Worm (Caenorhabditis elegans) whole organism, L2 larva: ENCODE measurements around the gene Y67A10A.2.

ENCODE experiments used
- C34F6.9 ChIP-seq: fragments of 150-350 bp; optimal IDR thresholded peaks from 2 replicates; lab custom pipeline; 2014; ENCODE audit warnings: missing biosample characterization, missing genetic modification characterization
- F13H6.1 ChIP-seq: sonication (generic microtip); optimal IDR thresholded peaks from 2 replicates; lab custom pipeline; 2016; ENCODE audit warnings: missing genetic modification characterization, missing compliant biosample characterization
- R02D3.7 ChIP-seq: fragments of 150-350 bp; optimal IDR thresholded peaks from 2 replicates; lab custom pipeline; 2014; ENCODE audit warnings: missing biosample characterization, missing genetic modification characterization
- Y55F3AM.14 ChIP-seq: fragments of 200-800 bp; sonication (Bioruptor generic); optimal IDR thresholded peaks from 2 replicates; lab custom pipeline; 2018; ENCODE audit warnings: mild to moderate bottlenecking, missing genetic modification characterization, missing compliant biosample characterization
- aly-2 ChIP-seq: fragments of 150-350 bp; optimal IDR thresholded peaks from 2 replicates; lab custom pipeline; 2014; ENCODE audit warnings: missing biosample characterization, missing genetic modification characterization
- ama-1 ChIP-seq: fragments of 150-350 bp; optimal IDR thresholded peaks from 2 replicates; lab custom pipeline; 2018; ENCODE audit warnings: inconsistent platforms
- ceh-16 ChIP-seq: fragments of 150-350 bp; optimal IDR thresholded peaks from 2 replicates; lab custom pipeline; 2014; ENCODE audit warnings: missing biosample characterization, missing genetic modification characterization
- ceh-82 ChIP-seq: fragments of 150-350 bp; optimal IDR thresholded peaks from 2 replicates; lab custom pipeline; 2014; ENCODE audit warnings: missing biosample characterization, missing genetic modification characterization
- crh-2 ChIP-seq: sonication (generic microtip); optimal IDR thresholded peaks from 2 replicates; lab custom pipeline; 2017; ENCODE audit warnings: missing biosample characterization, missing genetic modification characterization
- dmd-4 ChIP-seq: sonication (generic microtip); optimal IDR thresholded peaks from 2 replicates; lab custom pipeline; 2017; ENCODE audit warnings: missing biosample characterization, missing genetic modification characterization
- egl-27 ChIP-seq: sonication (generic microtip); optimal IDR thresholded peaks from 3 replicates; lab custom pipeline; 2017; ENCODE audit warnings: missing biosample characterization, missing genetic modification reagents, missing genetic modification characterization
- elt-1 ChIP-seq: fragments of 150-350 bp; optimal IDR thresholded peaks from 2 replicates; lab custom pipeline; 2014; ENCODE audit warnings: missing biosample characterization, missing genetic modification characterization
- elt-3 ChIP-seq: sonication (generic microtip); optimal IDR thresholded peaks from 2 replicates; lab custom pipeline; 2017; ENCODE audit warnings: missing biosample characterization, missing genetic modification characterization
- fos-1 ChIP-seq: fragments of 150-350 bp; optimal IDR thresholded peaks from 2 replicates; lab custom pipeline; 2014; ENCODE audit warnings: missing biosample characterization, missing genetic modification characterization
- gmeb-1 ChIP-seq: fragments of 150-350 bp; optimal IDR thresholded peaks from 2 replicates; lab custom pipeline; 2014; ENCODE audit warnings: missing biosample characterization, missing genetic modification characterization
- lin-11 ChIP-seq: fragments of 150-350 bp; sonication (generic microtip); optimal IDR thresholded peaks from 2 replicates; lab custom pipeline; 2014; ENCODE audit warnings: missing biosample characterization, missing genetic modification characterization, inconsistent platforms, mixed read lengths
- lin-13 ChIP-seq: fragments of 150-350 bp; optimal IDR thresholded peaks from 2 replicates; lab custom pipeline; 2014; ENCODE audit warnings: missing biosample characterization, missing genetic modification reagents, missing genetic modification characterization
- lin-39 ChIP-seq: fragments of 150-350 bp; optimal IDR thresholded peaks from 2 replicates; lab custom pipeline; 2014; ENCODE audit warnings: missing biosample characterization, missing genetic modification reagents, missing genetic modification characterization
- lsy-2 ChIP-seq, 2 experiments: fragments of 150-350 bp in 1 of 2; sonication (generic microtip) in 1 of 2; optimal IDR thresholded peaks; 2 replicates each; lab custom pipeline; 2014 to 2017; ENCODE audit warnings: missing biosample characterization in 2 of 2, missing genetic modification characterization in 2 of 2
- mab-5 ChIP-seq: fragments of 150-350 bp; optimal IDR thresholded peaks from 2 replicates; lab custom pipeline; 2014; ENCODE audit warnings: missing biosample characterization, missing genetic modification characterization
- mbf-1 ChIP-seq: sonication (generic microtip); optimal IDR thresholded peaks from 2 replicates; lab custom pipeline; 2017; ENCODE audit warnings: missing biosample characterization, missing genetic modification characterization
- mdl-1 ChIP-seq, 2 experiments: fragments of 150-350 bp in 1 of 2; sonication (generic microtip) in 1 of 2; optimal IDR thresholded peaks; 2 replicates each; lab custom pipeline; 2017; ENCODE audit warnings: missing biosample characterization in 2 of 2, missing genetic modification characterization in 2 of 2
- nhr-10 ChIP-seq: sonication (generic microtip); optimal IDR thresholded peaks from 2 replicates; lab custom pipeline; 2017; ENCODE audit warnings: missing biosample characterization, missing genetic modification characterization
- nhr-129 ChIP-seq: fragments of 150-350 bp; optimal IDR thresholded peaks from 2 replicates; lab custom pipeline; 2014; ENCODE audit warnings: missing biosample characterization, missing genetic modification characterization
- nhr-21 ChIP-seq: fragments of 150-350 bp; optimal IDR thresholded peaks from 2 replicates; lab custom pipeline; 2014; ENCODE audit warnings: missing biosample characterization, missing genetic modification characterization
- nhr-23 ChIP-seq: fragments of 150-350 bp; optimal IDR thresholded peaks from 2 replicates; lab custom pipeline; 2014; ENCODE audit warnings: missing biosample characterization, missing genetic modification reagents, missing genetic modification characterization
- nhr-237 ChIP-seq: fragments of 150-350 bp; optimal IDR thresholded peaks from 2 replicates; lab custom pipeline; 2014; ENCODE audit warnings: missing biosample characterization, missing genetic modification characterization
- nhr-25 ChIP-seq: fragments of 150-350 bp; sonication (generic microtip); optimal IDR thresholded peaks from 3 replicates; lab custom pipeline; 2014; ENCODE audit warnings: missing biosample characterization, missing genetic modification characterization
- nhr-6 ChIP-seq: fragments of 150-350 bp; optimal IDR thresholded peaks from 2 replicates; lab custom pipeline; 2014; ENCODE audit warnings: missing biosample characterization, missing genetic modification characterization
- peb-1 ChIP-seq: fragments of 150-350 bp; optimal IDR thresholded peaks from 2 replicates; lab custom pipeline; 2014; ENCODE audit warnings: missing biosample characterization, missing genetic modification characterization
- sem-4 ChIP-seq: fragments of 150-350 bp; optimal IDR thresholded peaks from 2 replicates; lab custom pipeline; 2014; ENCODE audit warnings: missing biosample characterization, missing genetic modification reagents, missing genetic modification characterization
- sma-3 ChIP-seq: sonication (generic microtip); optimal IDR thresholded peaks from 2 replicates; lab custom pipeline; 2016; ENCODE audit warnings: missing genetic modification reagents, missing genetic modification characterization, missing compliant biosample characterization
- sma-9 ChIP-seq, 2 experiments: fragments of 150-350 bp in 1 of 2; sonication (generic microtip) in 1 of 2; optimal IDR thresholded peaks; 2 replicates each; lab custom pipeline; 2014 to 2016; ENCODE audit warnings: missing genetic modification characterization in 2 of 2, mild to moderate bottlenecking in 1 of 2, missing biosample characterization in 1 of 2, missing compliant biosample characterization in 1 of 2, missing genetic modification reagents in 1 of 2, moderate library complexity in 1 of 2
- snpc-4 ChIP-seq: fragments of 150-350 bp; optimal IDR thresholded peaks from 2 replicates; lab custom pipeline; 2014; ENCODE audit warnings: missing biosample characterization, missing genetic modification characterization
- unc-62 ChIP-seq: fragments of 150-350 bp; optimal IDR thresholded peaks from 2 replicates; lab custom pipeline; 2014; ENCODE audit warnings: missing biosample characterization, missing genetic modification reagents, missing genetic modification characterization
- zag-1 ChIP-seq: fragments of 150-350 bp; optimal IDR thresholded peaks from 2 replicates; lab custom pipeline; 2014; ENCODE audit warnings: missing biosample characterization, missing genetic modification characterization
- ztf-1 ChIP-seq: fragments of 200-800 bp; sonication (Bioruptor generic); conservative IDR thresholded peaks from 2 replicates; pipeline ENCODE4 v1.3.6; 2022; ENCODE audit warnings: missing genetic modification characterization, missing compliant biosample characterization
- ztf-11 ChIP-seq: sonication (generic microtip); optimal IDR thresholded peaks from 2 replicates; lab custom pipeline; 2017; ENCODE audit warnings: missing biosample characterization, missing genetic modification characterization
- ztf-4 ChIP-seq: fragments of 150-350 bp; optimal IDR thresholded peaks from 2 replicates; lab custom pipeline; 2014; ENCODE audit warnings: missing biosample characterization, missing genetic modification characterization

The Y67A10A.2 gene

ce11 chrIV:14318054-14318453, 19.8 kb upstream of the Y67A10A.2 start:
- TF ChIP-seq C34F6.9 (tag; lab: Kevin White, UChicago): no peak
- no peak for TF ChIP-seq sma-9 (GFP tag; optimal IDR thresholded peaks at IDR 0.05; lab: Kevin White, UChicago)
- TF ChIP-seq sma-9 (tag; optimal IDR thresholded peaks at IDR 0.05; lab: Kevin White, UChicago): no peak
- no peak for TF ChIP-seq nhr-129 (tag; lab: Kevin White, UChicago)
- no peak for TF ChIP-seq elt-3 (tag; lab: Kevin White, UChicago)
- no peak for TF ChIP-seq F13H6.1 (tag; lab: Kevin White, UChicago)
- no peak for TF ChIP-seq elt-1 (tag; lab: Kevin White, UChicago)
- no peak for TF ChIP-seq peb-1 (tag; lab: Kevin White, UChicago)
- no peak for TF ChIP-seq sem-4 (tag; lab: Kevin White, UChicago)
- TF ChIP-seq nhr-6: no peak

ce11 chrIV:14321655-14322054, 16.2 kb upstream of the Y67A10A.2 start, which contains the start of gene fbxa-126:
fbxa-126 (minus strand) TSS chrIV:14321755.
- no peak for TF ChIP-seq ama-1 (lab: Kevin White, UChicago)
- TF ChIP-seq nhr-237 (tag; lab: Kevin White, UChicago): no peak
- TF ChIP-seq fos-1: no peak
- TF ChIP-seq lsy-2 (tag; optimal IDR thresholded peaks at IDR 0.05; lab: Kevin White, UChicago): no peak
- no peak for TF ChIP-seq snpc-4 (tag; lab: Kevin White, UChicago)
- TF ChIP-seq nhr-25 (tag; lab: Kevin White, UChicago): no peak
- TF ChIP-seq lin-13: no peak
- no peak for TF ChIP-seq nhr-23 (tag; lab: Kevin White, UChicago)

- no peak for TF ChIP-seq dmd-4
- no peak for TF ChIP-seq unc-62 (GFP tag; lab: Kevin White, UChicago)
- no peak for TF ChIP-seq lin-13
- TF ChIP-seq elt-3 (tag; lab: Kevin White, UChicago): no peak
- TF ChIP-seq nhr-6: no peak
- TF ChIP-seq ztf-4 (tag; lab: Kevin White, UChicago): no peak
- TF ChIP-seq nhr-21 (tag; lab: Kevin White, UChicago): no peak
- no peak for TF ChIP-seq nhr-23 (tag; lab: Kevin White, UChicago)
- TF ChIP-seq mab-5 (tag; lab: Kevin White, UChicago): no peak
- TF ChIP-seq, all 48 proteins: peak for 0
Measured at ce11 chrIV:14326283-14326682, 11.6 kb upstream of the Y67A10A.2 start, which contains the start of gene fbxa-83. fbxa-83 (minus strand) TSS chrIV:14326383.

ce11 chrIV:14326694-14327298, 11.1 kb upstream of the Y67A10A.2 start:
- TF ChIP-seq nhr-23 (tag; lab: Kevin White, UChicago) (no peak), nhr-10 (tag; lab: Kevin White, UChicago) (peak; percentile 45), mbf-1 (tag; lab: Kevin White, UChicago) (no peak), lin-13 (peak; percentile 71), ama-1 (lab: Kevin White, UChicago) (peak; percentile 81), nhr-6 (no peak), F13H6.1 (tag; lab: Kevin White, UChicago) (peak; percentile 86), sma-9 (GFP tag; optimal IDR thresholded peaks at IDR 0.05; lab: Kevin White, UChicago) (peak; percentile 91), sma-9 (tag; optimal IDR thresholded peaks at IDR 0.05; lab: Kevin White, UChicago) (no peak), ztf-1 (no peak), ceh-16 (tag; lab: Kevin White, UChicago) (peak; percentile 69), lsy-2 (tag; optimal IDR thresholded peaks at IDR 0.05; lab: Kevin White, UChicago) (peak in 1 of 2 experiments; percentile 40), lin-39 (tag; lab: Kevin White, UChicago) (no peak), gmeb-1 (tag; lab: Kevin White, UChicago) (peak; percentile 76), egl-27 (peak; percentile 16), snpc-4 (tag; lab: Kevin White, UChicago) (peak; percentile 98), sma-3 (peak; percentile 94), nhr-25 (tag; lab: Kevin White, UChicago) (no peak), nhr-129 (tag; lab: Kevin White, UChicago) (peak; percentile 93), fos-1 (peak; percentile 73), ceh-82 (tag; lab: Kevin White, UChicago) (no peak), mab-5 (tag; lab: Kevin White, UChicago) (no peak), dmd-4 (no peak), crh-2 (tag; lab: Kevin White, UChicago) (peak; percentile 62), lin-11 (no peak), mdl-1 (tag; optimal IDR thresholded peaks at IDR 0.05; lab: Kevin White, UChicago) (peak; percentile 49 to 71), zag-1 (tag; lab: Kevin White, UChicago) (no peak), nhr-21 (tag; lab: Kevin White, UChicago) (peak; percentile 66), ztf-4 (tag; lab: Kevin White, UChicago) (no peak), aly-2 (tag; lab: Kevin White, UChicago) (no peak), unc-62 (GFP tag; lab: Kevin White, UChicago) (no peak), R02D3.7 (tag; lab: Kevin White, UChicago) (no peak), ztf-11 (tag; lab: Kevin White, UChicago) (no peak), Y55F3AM.14 (GFP tag; lab: Kevin White, UChicago) (peak; percentile 48), sem-4 (tag; lab: Kevin White, UChicago) (no peak), elt-3 (tag; lab: Kevin White, UChicago) (no peak)
- TF ChIP-seq, all 48 proteins: peak for 17
